Worm (Caenorhabditis elegans) whole organism, L1 larva: ENCODE data around the gene C54F6.5.

Experiments used
- C16A3.4 ChIP-seq: fragments of 150-350 bp; optimal IDR thresholded peaks from 2 replicates; lab custom pipeline; 2014; ENCODE audit warnings: missing biosample characterization, missing genetic modification characterization
- C34B4.2 ChIP-seq: sonication (generic microtip); optimal IDR thresholded peaks from 2 replicates; lab custom pipeline; 2017; ENCODE audit warnings: mild to moderate bottlenecking, missing genetic modification characterization, missing compliant biosample characterization
- F16B12.6 ChIP-seq: fragments of 150-350 bp; optimal IDR thresholded peaks from 2 replicates; lab custom pipeline; 2014; ENCODE audit warnings: missing biosample characterization, missing genetic modification characterization
- aha-1 ChIP-seq: fragments of 150-350 bp; optimal IDR thresholded peaks from 2 replicates; lab custom pipeline; 2014; ENCODE audit warnings: missing biosample characterization, missing genetic modification characterization
- aly-2 ChIP-seq: fragments of 150-350 bp; optimal IDR thresholded peaks from 2 replicates; lab custom pipeline; 2014; ENCODE audit warnings: missing biosample characterization, missing genetic modification characterization
- ama-1 ChIP-seq: fragments of 150-350 bp; optimal IDR thresholded peaks from 2 replicates; lab custom pipeline; 2014
- blmp-1 ChIP-seq: fragments of 150-350 bp; optimal IDR thresholded peaks from 2 replicates; lab custom pipeline; 2014; ENCODE audit warnings: missing biosample characterization, missing genetic modification characterization
- ceh-63 ChIP-seq: fragments of 200-800 bp; sonication (Bioruptor generic); optimal IDR thresholded peaks from 2 replicates; lab custom pipeline; 2018; ENCODE audit warnings: mild to moderate bottlenecking, missing genetic modification characterization, missing compliant biosample characterization
- ceh-82 ChIP-seq, 3 experiments: fragments of 150-350 bp in 1 of 3; sonication (generic microtip) in 2 of 3; optimal IDR thresholded peaks; 2 replicates each; lab custom pipeline; 2014 to 2017; ENCODE audit warnings: missing biosample characterization in 3 of 3, missing genetic modification characterization in 3 of 3
- dsc-1 ChIP-seq: sonication (generic microtip); optimal IDR thresholded peaks from 2 replicates; lab custom pipeline; 2016; ENCODE audit warnings: mild to moderate bottlenecking, missing genetic modification characterization, missing compliant biosample characterization
- egl-13 ChIP-seq: sonication (generic microtip); optimal IDR thresholded peaks from 2 replicates; lab custom pipeline; 2016; ENCODE audit warnings: missing genotype, missing genetic modification reagents, missing genetic modification characterization, missing compliant biosample characterization
- egl-27 ChIP-seq, 2 experiments: fragments of 150-350 bp in 1 of 2; sonication (generic microtip); optimal IDR thresholded peaks; 3 replicates each; lab custom pipeline; 2017 to 2018; ENCODE audit warnings: missing biosample characterization in 2 of 2, missing genetic modification characterization in 2 of 2, missing genetic modification reagents in 2 of 2
- elt-2 ChIP-seq: sonication (generic microtip); optimal IDR thresholded peaks from 2 replicates; lab custom pipeline; 2016; ENCODE audit warnings: missing genetic modification characterization, mild to moderate bottlenecking, inconsistent platforms, missing compliant biosample characterization, missing genetic modification reagents
- elt-3 ChIP-seq, 6 experiments: fragments of 150-350 bp in 1 of 6; sonication (generic microtip); optimal IDR thresholded peaks; 2 replicates each; lab custom pipeline; 2017 to 2018; ENCODE audit warnings: missing biosample characterization in 6 of 6, missing genetic modification characterization in 6 of 6, inconsistent platforms in 1 of 6
- ets-5 ChIP-seq: fragments of 200-800 bp; sonication (Bioruptor generic); IDR thresholded peaks from 2 replicates; pipeline ENCODE4 v1.3.6; 2022; ENCODE audit warnings: missing genetic modification characterization, missing compliant biosample characterization
- fkh-4 ChIP-seq: sonication (generic microtip); optimal IDR thresholded peaks from 2 replicates; lab custom pipeline; 2016; ENCODE audit warnings: missing compliant biosample characterization, missing genetic modification characterization, borderline replicate concordance
- hlh-4 ChIP-seq: sonication (generic microtip); optimal IDR thresholded peaks from 2 replicates; lab custom pipeline; 2016; ENCODE audit warnings: mild to moderate bottlenecking, missing genetic modification characterization, missing compliant biosample characterization
- irx-1 ChIP-seq: sonication (generic microtip); optimal IDR thresholded peaks from 2 replicates; lab custom pipeline; 2016; ENCODE audit warnings: missing genetic modification characterization, missing compliant biosample characterization
- jun-1 ChIP-seq: fragments of 150-350 bp; optimal IDR thresholded peaks from 2 replicates; lab custom pipeline; 2014; ENCODE audit warnings: missing biosample characterization, missing genetic modification reagents, missing genetic modification characterization
- lin-35 ChIP-seq, 2 experiments: fragments of 150-350 bp; optimal IDR thresholded peaks; 2 replicates each; lab custom pipeline; 2014; ENCODE audit warnings: missing biosample characterization in 2 of 2, missing genetic modification characterization in 2 of 2, missing genetic modification reagents in 2 of 2
- lsy-2 ChIP-seq, 2 experiments: fragments of 150-350 bp; optimal IDR thresholded peaks; 2 replicates each; lab custom pipeline; 2014; ENCODE audit warnings: missing biosample characterization in 2 of 2, missing genetic modification characterization in 2 of 2
- mep-1 ChIP-seq: fragments of 150-350 bp; optimal IDR thresholded peaks from 2 replicates; lab custom pipeline; 2014; ENCODE audit warnings: missing biosample characterization, missing genetic modification characterization
- nhr-20 ChIP-seq: sonication (generic microtip); optimal IDR thresholded peaks from 2 replicates; lab custom pipeline; 2016; ENCODE audit warnings: mild to moderate bottlenecking, missing genetic modification characterization, missing compliant biosample characterization
- nhr-47 ChIP-seq: sonication (generic microtip); optimal IDR thresholded peaks from 2 replicates; lab custom pipeline; 2016; ENCODE audit warnings: mild to moderate bottlenecking, missing genetic modification characterization, moderate library complexity, missing compliant biosample characterization
- nhr-71 ChIP-seq: sonication (generic microtip); optimal IDR thresholded peaks from 2 replicates; lab custom pipeline; 2016; ENCODE audit warnings: mild to moderate bottlenecking, missing genetic modification characterization, moderate library complexity, missing compliant biosample characterization
- nhr-84 ChIP-seq: sonication (generic microtip); optimal IDR thresholded peaks from 2 replicates; lab custom pipeline; 2017; ENCODE audit warnings: missing biosample characterization, missing genetic modification characterization
- nhr-90 ChIP-seq: sonication (generic microtip); optimal IDR thresholded peaks from 2 replicates; lab custom pipeline; 2016; ENCODE audit warnings: mild to moderate bottlenecking, missing genetic modification characterization, missing compliant biosample characterization; ENCODE audit not compliant: poor library complexity
- pag-3 ChIP-seq: sonication (generic microtip); optimal IDR thresholded peaks from 2 replicates; lab custom pipeline; 2017; ENCODE audit warnings: missing genetic modification characterization, mild to moderate bottlenecking, missing compliant biosample characterization, antibody characterized with exemption, borderline replicate concordance; ENCODE audit not compliant: insufficient read depth
- rnt-1 ChIP-seq: sonication (generic microtip); optimal IDR thresholded peaks from 2 replicates; lab custom pipeline; 2016; ENCODE audit warnings: mild to moderate bottlenecking, missing genetic modification characterization, moderate library complexity, missing compliant biosample characterization
- skn-1 ChIP-seq: fragments of 150-350 bp; optimal IDR thresholded peaks from 2 replicates; lab custom pipeline; 2014; ENCODE audit warnings: missing biosample characterization, missing genetic modification characterization
- snpc-4 ChIP-seq: fragments of 150-350 bp; optimal IDR thresholded peaks from 2 replicates; lab custom pipeline; 2014; ENCODE audit warnings: missing biosample characterization, missing genetic modification characterization
- snu-23 ChIP-seq: sonication (generic microtip); optimal IDR thresholded peaks from 2 replicates; lab custom pipeline; 2016; ENCODE audit warnings: missing genetic modification characterization, missing compliant biosample characterization
- unc-130 ChIP-seq: fragments of 150-350 bp; optimal IDR thresholded peaks from 2 replicates; lab custom pipeline; 2017; ENCODE audit warnings: missing biosample characterization, missing genetic modification characterization, inconsistent platforms
- unc-98 ChIP-seq: fragments of 200-800 bp; sonication (Bioruptor generic); IDR thresholded peaks from 2 replicates; pipeline ENCODE4 v1.3.6; 2022; ENCODE audit warnings: missing genetic modification characterization, missing compliant biosample characterization
- zag-1 ChIP-seq: fragments of 150-350 bp; optimal IDR thresholded peaks from 2 replicates; lab custom pipeline; 2014; ENCODE audit warnings: missing biosample characterization, missing genetic modification characterization
- zip-4 ChIP-seq: fragments of 200-800 bp; sonication (Bioruptor generic); optimal IDR thresholded peaks from 2 replicates; lab custom pipeline; 2018; ENCODE audit warnings: mild to moderate bottlenecking, missing genetic modification characterization, moderate library complexity, missing compliant biosample characterization

The C54F6.5 gene

ce11 chrV:7538018-7538417, 9.1 kb downstream of the C54F6.5 start, which contains the start of gene C54F6.12:
Gene C54F6.12, minus strand, starts transcription at chrV:7538118.
- TF ChIP-seq elt-2 (tag; lab: Kevin White, UChicago), result no peak
- no peak for TF ChIP-seq nhr-47 (tag; lab: Kevin White, UChicago)
- TF ChIP-seq fkh-4 (tag; lab: Kevin White, UChicago), result no peak
- no peak for TF ChIP-seq elt-3 (tag; optimal IDR thresholded peaks at IDR 0.05; lab: Kevin White, UChicago)
- no peak for TF ChIP-seq mep-1 (tag; lab: Kevin White, UChicago)
- TF ChIP-seq irx-1 (tag; lab: Kevin White, UChicago), result no peak
- no peak for TF ChIP-seq zip-4 (GFP tag; lab: Kevin White, UChicago)
- no peak for TF ChIP-seq C34B4.2
- TF ChIP-seq aha-1 (tag; lab: Kevin White, UChicago), result no peak
- TF ChIP-seq aly-2 (tag; lab: Kevin White, UChicago), result no peak
- no peak for TF ChIP-seq zag-1 (tag; lab: Kevin White, UChicago)
- TF ChIP-seq hlh-4 (tag; lab: Kevin White, UChicago), result no peak
- no peak for TF ChIP-seq egl-27 (tag; optimal IDR thresholded peaks at IDR 0.05; lab: Kevin White, UChicago)
- TF ChIP-seq pag-3 (tag; lab: Kevin White, UChicago), result no peak
- no peak for TF ChIP-seq skn-1 (tag; lab: Kevin White, UChicago)
- no peak for TF ChIP-seq unc-130 (tag; lab: Kevin White, UChicago)

- no peak for TF ChIP-seq nhr-90
- no peak for TF ChIP-seq mep-1 (tag; lab: Kevin White, UChicago)
- no peak for TF ChIP-seq jun-1
- no peak for TF ChIP-seq ceh-82 (tag; optimal IDR thresholded peaks at IDR 0.05; lab: Kevin White, UChicago)
- no peak for TF ChIP-seq C16A3.4 (tag; lab: Kevin White, UChicago)
- TF ChIP-seq egl-13 (tag; lab: Kevin White, UChicago), result no peak
- TF ChIP-seq nhr-71 (tag; lab: Kevin White, UChicago), result no peak
- TF ChIP-seq nhr-47 (tag; lab: Kevin White, UChicago), result no peak
- TF ChIP-seq unc-98 (GFP tag; lab: Robert Waterston, UW), result no peak
- no peak for TF ChIP-seq snpc-4 (tag; lab: Kevin White, UChicago)
Measured at ce11 chrV:7539015-7539414, 10.1 kb downstream of the C54F6.5 start, which contains the start of gene srh-268. Gene srh-268, plus strand, starts transcription at chrV:7539315.

DNA sequence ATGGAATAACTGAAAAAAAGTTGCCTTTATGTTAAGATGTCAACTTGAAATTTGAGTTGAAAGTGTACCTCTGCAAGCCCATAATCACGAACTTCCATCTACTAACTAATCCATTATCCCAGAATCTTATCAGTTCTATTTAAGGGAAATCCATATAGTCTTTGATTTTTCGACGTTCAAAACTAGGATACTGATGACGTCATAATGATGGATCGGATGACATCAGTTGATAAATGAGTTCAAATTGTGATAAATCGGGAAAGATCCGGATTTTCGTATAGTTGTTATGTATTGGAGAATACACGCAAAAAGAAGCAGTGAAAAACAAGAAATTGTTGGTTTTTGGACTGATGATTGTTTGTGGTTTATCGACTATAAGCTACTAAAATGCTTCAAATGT, 14.8 kb downstream of the C54F6.5 start:
- no peak for TF ChIP-seq rnt-1 (tag; lab: Kevin White, UChicago)
- TF ChIP-seq ceh-82 (tag; optimal IDR thresholded peaks at IDR 0.05; lab: Kevin White, UChicago), result no peak
- peak; percentile 10 for TF ChIP-seq blmp-1

- TF ChIP-seq C34B4.2 (no peak), lin-35 (GFP tag; optimal IDR thresholded peaks at IDR 0.05; lab: Kevin White, UChicago) (no peak), nhr-20 (tag; lab: Kevin White, UChicago) (no peak), nhr-71 (tag; lab: Kevin White, UChicago) (no peak), nhr-84 (no peak), snu-23 (GFP tag; lab: Kevin White, UChicago) (no peak), skn-1 (tag; lab: Kevin White, UChicago) (no peak), C16A3.4 (tag; lab: Kevin White, UChicago) (no peak), lsy-2 (tag; optimal IDR thresholded peaks at IDR 0.05; lab: Kevin White, UChicago) (no peak), fkh-4 (tag; lab: Kevin White, UChicago) (no peak), ets-5 (GFP tag; lab: Robert Waterston, UW) (no peak), F16B12.6 (no peak), dsc-1 (no peak), blmp-1 (no peak), ama-1 (lab: Kevin White, UChicago) (no peak), egl-13 (tag; lab: Kevin White, UChicago) (no peak), irx-1 (tag; lab: Kevin White, UChicago) (no peak), unc-98 (GFP tag; lab: Robert Waterston, UW) (no peak), ceh-63 (no peak)
Measured at ce11 chrV:7545187-7545586, 16.3 kb downstream of the C54F6.5 start, which contains the start of the genes C54F6.19 and nhx-3. Gene C54F6.19, plus strand, starts transcription at chrV:7545487. Gene nhx-3, minus strand, starts transcription at chrV:7545523.
